Fruit fly (Drosophila melanogaster) whole organism, wandering third instar larva: Measurements from ENCODE around the gene CG2909.

Experiments
- Abd-B ChIP-seq: fragments of >200 bp; optimal IDR thresholded peaks from 2 replicates; lab custom pipeline; 2017; ENCODE audit warnings: missing biosample characterization, missing genetic modification characterization
- Dfd ChIP-seq: fragments of >200 bp; optimal IDR thresholded peaks from 2 replicates; lab custom pipeline; 2017; ENCODE audit warnings: missing biosample characterization, missing genetic modification characterization
- Rel ChIP-seq, 2 experiments: fragments of 200-800 bp; sonication (Bioruptor generic) in 1 of 2; optimal IDR thresholded peaks; 2 replicates in 1 of 2; 3 replicates in 1 of 2; lab custom pipeline; 2016 to 2019; ENCODE audit warnings: mild to moderate bottlenecking in 2 of 2, missing biosample characterization in 2 of 2, missing genetic modification characterization in 2 of 2, moderate library complexity in 1 of 2
- dsf ChIP-seq: sonication (Bioruptor generic); optimal IDR thresholded peaks from 2 replicates; lab custom pipeline; 2016; ENCODE audit warnings: missing biosample characterization, missing genetic modification characterization, borderline replicate concordance
- jim ChIP-seq: fragments of 175-275, 200-325 bp; sonication (Bioruptor generic); optimal IDR thresholded peaks from 2 replicates; lab custom pipeline; 2016; ENCODE audit warnings: missing biosample characterization, mild to moderate bottlenecking, missing genetic modification characterization
- pan ChIP-seq: fragments of >200 bp; optimal IDR thresholded peaks from 2 replicates; lab custom pipeline; 2017

- TF ChIP-seq jim (GFP tag; lab: Kevin White, UChicago) (no peak), Rel (GFP tag; optimal IDR thresholded peaks at IDR 0.05; lab: Kevin White, UChicago) (no peak), Rel (tag; optimal IDR thresholded peaks at IDR 0.05; lab: Kevin White, UChicago) (peak; percentile 57), dsf (GFP tag; lab: Kevin White, UChicago) (no peak), Dfd (no peak), pan (no peak), Abd-B (GFP tag; lab: Kevin White, UChicago) (no peak)
Measured at dm6 chrX:10365748-10366415, 39.6 kb downstream of the CG2909 start.
